Fruit fly (Drosophila melanogaster): Measurements from ENCODE around the gene CG31106.
A peak's percentile ranks its signal among the peaks of the same experiment; 100 is the strongest.

CG31106 gene

DNA sequence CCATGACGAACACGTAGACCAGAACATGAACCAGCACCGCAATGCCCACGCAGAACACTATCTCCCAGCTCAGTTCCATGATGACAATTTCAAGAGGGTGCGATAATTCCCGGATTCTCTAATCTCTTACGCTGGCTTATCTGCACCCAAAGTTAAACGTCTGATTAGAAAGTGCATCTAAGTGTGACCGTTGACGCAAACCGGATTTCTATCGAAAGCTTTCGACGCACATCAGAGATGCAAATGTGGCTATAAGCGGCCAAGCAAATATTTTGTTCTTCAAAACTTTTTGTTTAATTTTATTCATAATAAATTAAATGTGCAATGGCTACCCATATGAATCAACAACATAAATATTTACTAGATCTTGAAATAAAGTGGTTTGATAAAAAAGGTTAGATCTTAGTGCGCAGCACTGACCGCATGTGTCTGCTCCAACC, 46.2 kb downstream of the CG31106 start, which contains the start of the genes Kdsr and CG11858 (continued):
- TF ChIP-seq danr (GFP tag; IDR thresholded peaks at IDR 0.05) (peak; percentile 58; the same call in 1 of the 2 replicates), Dip3 (GFP tag; optimal IDR thresholded peaks at IDR 0.05) (peak; percentile 50), ham (GFP tag; IDR thresholded peaks at IDR 0.05) (no peak), Eip74EF (GFP tag; optimal IDR thresholded peaks at IDR 0.05) (no peak), Nf-YA (GFP tag; IDR thresholded peaks at IDR 0.05) (no peak), MBD-R2 (GFP tag; IDR thresholded peaks at IDR 0.05) (peak; percentile 86), toy (GFP tag; IDR thresholded peaks at IDR 0.05) (no peak), CG2199 (GFP tag; IDR thresholded peaks at IDR 0.05) (no peak), mld (GFP tag; IDR thresholded peaks at IDR 0.05; ENCODE audit: partially characterized antibody) (no peak), CG32772 (GFP tag; IDR thresholded peaks at IDR 0.05) (peak; percentile 68), CG15514 (GFP tag; optimal IDR thresholded peaks at IDR 0.05) (peak; percentile 69), TFAM (GFP tag; optimal IDR thresholded peaks at IDR 0.05) (no peak), BtbVII (GFP tag; optimal IDR thresholded peaks at IDR 0.05) (no peak), so (GFP tag; IDR thresholded peaks at IDR 0.05) (no peak), Bteb2 (GFP tag; optimal IDR thresholded peaks at IDR 0.05) (peak; percentile 68), Scr (GFP tag; IDR thresholded peaks at IDR 0.05; ENCODE audit: partially characterized antibody) (peak; percentile 40), CG4328 (GFP tag; optimal IDR thresholded peaks at IDR 0.05) (no peak), NfI (GFP tag; optimal IDR thresholded peaks at IDR 0.05) (peak; percentile 40), CG10462 (GFP tag; optimal IDR thresholded peaks at IDR 0.05) (peak; percentile 19), corto (GFP tag; optimal IDR thresholded peaks at IDR 0.05) (no peak), ranshi (GFP tag; IDR thresholded peaks at IDR 0.05) (peak; percentile 54; the same call in 1 of the 2 replicates), crc (GFP tag; optimal IDR thresholded peaks at IDR 0.05) (no peak), Dek (tag; optimal IDR thresholded peaks at IDR 0.05) (peak; percentile 52), peb (GFP tag; IDR thresholded peaks at IDR 0.05) (peak; percentile 47; the same call in 1 of the 2 replicates), CG8478 (optimal IDR thresholded peaks at IDR 0.05) (no peak), tgo (GFP tag; IDR thresholded peaks at IDR 0.05) (peak; percentile 77), Mes4 (GFP tag; optimal IDR thresholded peaks at IDR 0.05) (no peak), Taf1 (GFP tag; IDR thresholded peaks at IDR 0.05) (peak; percentile 52), CG12299 (tag; optimal IDR thresholded peaks at IDR 0.05) (peak; percentile 49), CG3995 (GFP tag; optimal IDR thresholded peaks at IDR 0.05) (peak; percentile 4), twi (tag; optimal IDR thresholded peaks at IDR 0.05) (peak; percentile 30), Bdp1 (GFP tag; optimal IDR thresholded peaks at IDR 0.05) (peak; percentile 27), CG8388 (GFP tag; optimal IDR thresholded peaks at IDR 0.05) (peak; percentile 55), CG33213 (GFP tag; optimal IDR thresholded peaks at IDR 0.05) (peak; percentile 51), CG17385 (GFP tag; optimal IDR thresholded peaks at IDR 0.05) (peak; percentile 29), CHES-1-like (GFP tag; optimal IDR thresholded peaks at IDR 0.05) (peak; percentile 41), CG15479 (GFP tag; optimal IDR thresholded peaks at IDR 0.05) (no peak), nerfin-1 (tag; optimal IDR thresholded peaks at IDR 0.05) (peak; percentile 28), ara (GFP tag; IDR thresholded peaks at IDR 0.05) (peak; percentile 57; the same call in 1 of the 2 replicates), Hr3 (GFP tag; optimal IDR thresholded peaks at IDR 0.05) (peak; percentile 63), NC2β (GFP tag; optimal IDR thresholded peaks at IDR 0.05) (peak; percentile 46), slou (GFP tag; optimal IDR thresholded peaks at IDR 0.05) (no peak), fd102C (GFP tag; optimal IDR thresholded peaks at IDR 0.05) (no peak), CG14667 (GFP tag; IDR thresholded peaks at IDR 0.05) (peak; percentile 50; the same call in 1 of the 2 replicates), CG7987 (GFP tag; optimal IDR thresholded peaks at IDR 0.05) (peak; percentile 48), CG12236 (GFP tag; optimal IDR thresholded peaks at IDR 0.05) (no peak), ase (GFP tag; IDR thresholded peaks at IDR 0.05) (peak; percentile 45; the same call in 1 of the 3 replicates)

All from whole organism, embryonic.